Fruit fly (Drosophila melanogaster): ENCODE results near the gene Afti.

DNA sequence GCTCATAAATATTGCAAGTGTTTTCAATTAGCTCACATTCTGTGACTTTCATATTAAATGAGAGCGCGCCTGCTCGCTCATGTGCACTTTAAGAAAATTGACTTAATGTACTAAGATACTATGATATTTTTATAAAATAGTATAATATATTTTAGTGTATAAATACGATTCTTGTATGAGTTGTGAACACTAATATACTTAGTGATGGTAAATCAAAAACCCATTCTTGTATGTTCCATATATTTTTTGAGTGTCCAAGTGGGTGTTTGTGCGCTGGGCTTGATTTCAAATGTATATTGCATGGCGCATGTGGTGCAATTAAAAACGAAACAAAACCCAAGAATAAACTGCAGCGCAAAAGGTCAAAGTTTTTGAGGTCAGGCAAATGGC lies 47.3 kb upstream of the Afti start:
- no peak for TF ChIP-seq usp (GFP tag; optimal IDR thresholded peaks at IDR 0.05)
- TF ChIP-seq Mio (GFP tag; optimal IDR thresholded peaks at IDR 0.05): no peak
- no peak for TF ChIP-seq pan (optimal IDR thresholded peaks at IDR 0.05)
- TF ChIP-seq h (GFP tag; optimal IDR thresholded peaks at IDR 0.05): no peak
- TF ChIP-seq psq (GFP tag; optimal IDR thresholded peaks at IDR 0.05): no peak
- no peak for TF ChIP-seq Jra (GFP tag; optimal IDR thresholded peaks at IDR 0.05)
- TF ChIP-seq N (GFP tag; optimal IDR thresholded peaks at IDR 0.05): no peak
- no peak for TF ChIP-seq foxo (GFP tag; optimal IDR thresholded peaks at IDR 0.05)
- TF ChIP-seq Abd-B (GFP tag; optimal IDR thresholded peaks at IDR 0.05): no peak
- TF ChIP-seq Dif (GFP tag; optimal IDR thresholded peaks at IDR 0.05; ENCODE audit: partially characterized antibody): no peak
- TF ChIP-seq br (GFP tag; optimal IDR thresholded peaks at IDR 0.05): no peak
